Fruit fly (Drosophila melanogaster) S2 (cell line): ENCODE data around the gene CG4511.

ENCODE experiments used
- CG8478 ChIP-seq: fragments of >200 bp; optimal IDR thresholded peaks from 2 replicates; lab custom pipeline; 2018
- CTCF ChIP-seq, 2 experiments: fragments of >200 bp; optimal IDR thresholded peaks; 2 replicates each; lab custom pipeline; 2018

dm6 chr3R:10828688-10829087, 25.6 kb upstream of the CG4511 start:
- TF ChIP-seq CG8478 (lab: Kevin White, UChicago) (no peak), CTCF (optimal IDR thresholded peaks at IDR 0.05; lab: Kevin White, UChicago) (no peak)
